Fruit fly (Drosophila melanogaster): Measurements from ENCODE around the gene CG7857.

CG7857 gene

DNA sequence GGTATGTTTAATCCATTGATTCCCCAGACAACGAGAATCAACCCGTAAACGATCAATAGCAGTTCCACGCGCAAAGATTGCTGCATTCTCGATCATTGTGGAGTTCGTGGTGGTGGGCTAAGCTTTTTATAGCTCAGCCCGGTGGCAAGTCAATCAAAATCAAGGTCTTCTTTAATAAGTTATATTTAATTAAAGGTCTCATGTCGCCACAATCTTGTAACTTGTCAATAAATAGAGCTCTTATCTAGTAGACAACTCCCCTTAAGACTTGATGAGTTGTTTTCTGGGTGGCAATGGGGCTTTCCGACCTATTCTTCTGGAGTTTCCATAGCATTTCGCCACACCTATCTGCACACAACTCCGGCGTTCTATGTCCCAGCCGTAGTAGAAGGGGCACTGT lies 23.4 kb upstream of the CG7857 start, which contains the start of gene CG42728:
TSS of gene CG42728 (minus strand) at position 101 of the 400 bp plus-strand sequence.
- TF ChIP-seq CG8159 (tag; optimal IDR thresholded peaks at IDR 0.05) (no peak), fd96Ca (GFP tag; IDR thresholded peaks at IDR 0.05) (no peak), CG17806 (tag; optimal IDR thresholded peaks at IDR 0.05) (no peak), CG15710 (tag; optimal IDR thresholded peaks at IDR 0.05) (no peak)

DNA sequence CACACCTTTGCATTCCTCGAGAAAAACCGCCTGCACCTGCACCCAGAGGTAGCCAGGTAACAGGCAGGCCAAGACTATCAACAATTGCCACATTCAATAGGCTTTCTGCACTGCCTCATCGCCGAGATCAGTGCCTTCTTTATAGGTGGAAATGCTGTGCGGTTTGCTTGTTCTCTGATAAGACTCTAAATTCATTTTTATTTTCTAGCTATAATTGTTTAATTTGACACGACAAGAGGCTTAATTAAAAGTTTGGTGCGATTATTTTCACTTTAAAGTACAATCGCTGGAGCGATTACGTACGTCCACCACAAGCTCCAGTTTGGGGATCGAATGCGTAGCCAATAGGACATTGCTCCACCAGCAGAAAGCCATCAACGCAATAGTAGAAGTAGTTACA lies 22.7 kb upstream of the CG7857 start, which contains the start of gene CG42729:
TSS of gene CG42729 (minus strand) at position 101 of the 400 bp plus-strand sequence.
- TF ChIP-seq fd96Ca (GFP tag; IDR thresholded peaks at IDR 0.05) (no peak), Ets98B (GFP tag; IDR thresholded peaks at IDR 0.05) (no peak), CG32121 (GFP tag; IDR thresholded peaks at IDR 0.05) (no peak), CG17806 (tag; optimal IDR thresholded peaks at IDR 0.05) (no peak), rn (GFP tag; IDR thresholded peaks at IDR 0.05) (no peak), CG14655 (GFP tag; optimal IDR thresholded peaks at IDR 0.05) (no peak), CG8301 (tag; optimal IDR thresholded peaks at IDR 0.05) (no peak), gl (tag; optimal IDR thresholded peaks at IDR 0.05) (no peak), CG10348 (GFP tag; IDR thresholded peaks at IDR 0.05) (no peak), CG8159 (tag; optimal IDR thresholded peaks at IDR 0.05) (no peak), CG12605 (GFP tag; IDR thresholded peaks at IDR 0.05) (no peak), D1 (tag; optimal IDR thresholded peaks at IDR 0.05) (no peak)

DNA sequence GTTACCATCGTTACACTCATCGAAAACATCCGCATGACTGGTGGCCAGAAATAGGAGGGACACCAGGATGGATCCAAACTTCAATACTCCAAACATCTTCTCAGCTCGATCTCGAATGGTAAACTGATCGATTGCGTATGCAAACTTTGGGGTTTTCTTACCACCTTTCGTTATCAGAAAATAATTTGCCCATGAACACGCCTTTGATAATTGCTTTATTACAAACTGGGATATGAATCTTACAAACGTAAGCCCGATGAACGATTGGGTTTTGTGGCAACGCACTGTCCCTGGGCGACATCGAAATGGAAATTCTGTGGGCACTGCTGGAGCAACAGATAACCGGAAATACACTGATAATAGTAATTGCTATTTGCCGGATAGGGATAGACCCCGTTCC lies 22.0 kb upstream of the CG7857 start, which contains the start of gene CG33985:
TSS of gene CG33985 (minus strand) at position 101 of the 400 bp plus-strand sequence.
- TF ChIP-seq gl (tag; optimal IDR thresholded peaks at IDR 0.05) (no peak), CG12605 (GFP tag; IDR thresholded peaks at IDR 0.05) (no peak), CG34367 (tag; optimal IDR thresholded peaks at IDR 0.05) (no peak), fd96Ca (GFP tag; IDR thresholded peaks at IDR 0.05) (no peak), CG4496 (GFP tag; IDR thresholded peaks at IDR 0.05) (no peak), CG32121 (GFP tag; IDR thresholded peaks at IDR 0.05) (no peak), CG17806 (tag; optimal IDR thresholded peaks at IDR 0.05) (no peak), CG9948 (tag; optimal IDR thresholded peaks at IDR 0.05) (no peak), EcR (GFP tag; optimal IDR thresholded peaks at IDR 0.05) (no peak), CG15710 (tag; optimal IDR thresholded peaks at IDR 0.05) (no peak), CG8159 (tag; optimal IDR thresholded peaks at IDR 0.05) (no peak), Snoo (tag; optimal IDR thresholded peaks at IDR 0.05) (no peak), Ets98B (GFP tag; IDR thresholded peaks at IDR 0.05) (no peak), Pif1B (GFP tag; optimal IDR thresholded peaks at IDR 0.05) (no peak), D1 (tag; optimal IDR thresholded peaks at IDR 0.05) (no peak), CG8301 (tag; optimal IDR thresholded peaks at IDR 0.05) (no peak)

DNA sequence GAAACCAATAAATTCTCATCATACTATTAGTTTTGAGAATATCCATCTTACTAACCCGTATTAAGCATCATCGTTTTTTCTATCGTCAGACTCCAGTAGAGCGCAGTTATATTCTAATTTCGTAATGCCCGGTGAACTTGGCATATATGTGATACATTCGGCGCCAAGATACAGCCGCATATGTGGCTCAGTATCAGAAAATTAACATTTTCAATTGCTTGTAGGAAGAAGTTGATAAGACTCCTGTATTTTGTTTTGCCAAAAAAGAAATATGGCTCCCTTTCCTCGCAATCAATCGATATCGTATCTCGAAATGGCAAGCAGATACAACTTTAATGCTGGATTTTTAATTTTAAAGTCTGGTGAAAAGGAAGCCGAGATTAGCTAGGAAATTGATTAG lies 20.5 kb upstream of the CG7857 start, which contains the start of gene CG33986:
TSS of gene CG33986 (minus strand) at position 101 of the 400 bp plus-strand sequence.
- TF ChIP-seq Ets98B (GFP tag; IDR thresholded peaks at IDR 0.05): no peak
- TF ChIP-seq D1 (tag; optimal IDR thresholded peaks at IDR 0.05): no peak
- TF ChIP-seq CG34367 (tag; optimal IDR thresholded peaks at IDR 0.05): no peak
- TF ChIP-seq Snoo (tag; optimal IDR thresholded peaks at IDR 0.05): no peak
- no peak for TF ChIP-seq EcR (GFP tag; optimal IDR thresholded peaks at IDR 0.05)
- TF ChIP-seq gl (tag; optimal IDR thresholded peaks at IDR 0.05): no peak
- no peak for TF ChIP-seq CG4496 (GFP tag; IDR thresholded peaks at IDR 0.05)
- no peak for TF ChIP-seq Pif1A (GFP tag; optimal IDR thresholded peaks at IDR 0.05)
- TF ChIP-seq fd96Ca (GFP tag; IDR thresholded peaks at IDR 0.05): no peak
- no peak for TF ChIP-seq CG12605 (GFP tag; IDR thresholded peaks at IDR 0.05)
- no peak for TF ChIP-seq CG14655 (GFP tag; optimal IDR thresholded peaks at IDR 0.05)
- TF ChIP-seq CG9948 (tag; optimal IDR thresholded peaks at IDR 0.05): no peak
- TF ChIP-seq CG17806 (tag; optimal IDR thresholded peaks at IDR 0.05): no peak
- no peak for TF ChIP-seq rn (GFP tag; IDR thresholded peaks at IDR 0.05)
- TF ChIP-seq CG8301 (tag; optimal IDR thresholded peaks at IDR 0.05): no peak

DNA sequence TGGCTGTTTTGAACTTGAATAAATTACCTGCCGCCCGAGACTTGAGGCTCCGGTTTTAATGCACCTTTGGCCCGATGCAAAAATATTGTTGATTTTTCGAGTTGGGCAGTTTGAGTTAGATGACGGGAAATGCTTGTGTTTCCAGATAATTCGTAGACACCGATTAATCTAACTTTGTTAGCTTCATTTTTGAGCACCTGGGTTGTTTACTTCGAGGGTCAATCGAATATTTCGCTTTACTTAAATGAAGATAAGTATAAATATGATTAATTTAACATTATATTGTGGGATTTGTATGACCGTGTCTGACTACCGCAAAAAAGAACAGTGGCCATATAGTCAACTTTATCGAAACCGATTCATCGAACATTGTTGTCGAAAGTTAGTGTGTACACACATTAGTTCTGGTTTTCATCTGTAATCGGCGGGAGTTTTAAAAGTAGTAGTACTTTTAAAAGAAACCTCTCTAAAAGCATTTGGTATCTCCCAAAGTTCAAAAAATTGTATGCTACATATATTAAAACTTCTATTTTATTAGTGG lies 19.2 kb upstream of the CG7857 start, which contains the start of gene CG7945:
TSS of gene CG7945 (minus strand) at position 332 of the 541 bp plus-strand sequence.
- TF ChIP-seq CG32121 (GFP tag; IDR thresholded peaks at IDR 0.05): no peak
- no peak for TF ChIP-seq CG14655 (GFP tag; optimal IDR thresholded peaks at IDR 0.05)

DNA sequence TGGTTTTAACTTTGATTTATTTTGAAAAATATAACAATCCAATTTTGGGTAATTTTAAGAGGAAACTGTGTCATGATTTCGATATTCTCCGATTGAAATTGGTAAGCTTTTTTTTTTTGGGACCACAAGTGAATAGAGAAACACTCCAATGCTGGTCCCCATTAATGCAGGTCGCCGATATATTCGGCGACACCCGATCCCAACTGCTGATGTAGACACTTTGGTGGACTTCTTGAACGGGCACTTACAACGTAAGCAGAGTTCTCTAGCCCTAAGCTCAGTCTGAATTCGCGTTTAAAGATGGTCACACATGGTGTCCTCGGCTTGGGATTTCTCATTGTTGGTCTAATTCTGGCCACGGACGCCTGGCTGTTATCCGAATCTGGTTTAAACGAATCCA lies 15.6 kb upstream of the CG7857 start, which contains the start of gene yellow-k:
TSS of gene yellow-k (plus strand) at position 301 of the 400 bp plus-strand sequence.
- no peak for TF ChIP-seq CG8301 (tag; optimal IDR thresholded peaks at IDR 0.05)
- TF ChIP-seq CG12605 (GFP tag; IDR thresholded peaks at IDR 0.05): no peak
- no peak for TF ChIP-seq CG13204 (GFP tag; optimal IDR thresholded peaks at IDR 0.05)
- no peak for TF ChIP-seq CG17806 (tag; optimal IDR thresholded peaks at IDR 0.05)
- no peak for TF ChIP-seq CG9948 (tag; optimal IDR thresholded peaks at IDR 0.05)
- no peak for TF ChIP-seq Snoo (tag; optimal IDR thresholded peaks at IDR 0.05)
- TF ChIP-seq CG15710 (tag; optimal IDR thresholded peaks at IDR 0.05): no peak
- no peak for TF ChIP-seq CG10348 (GFP tag; IDR thresholded peaks at IDR 0.05)
- no peak for TF ChIP-seq CG8159 (tag; optimal IDR thresholded peaks at IDR 0.05)

DNA sequence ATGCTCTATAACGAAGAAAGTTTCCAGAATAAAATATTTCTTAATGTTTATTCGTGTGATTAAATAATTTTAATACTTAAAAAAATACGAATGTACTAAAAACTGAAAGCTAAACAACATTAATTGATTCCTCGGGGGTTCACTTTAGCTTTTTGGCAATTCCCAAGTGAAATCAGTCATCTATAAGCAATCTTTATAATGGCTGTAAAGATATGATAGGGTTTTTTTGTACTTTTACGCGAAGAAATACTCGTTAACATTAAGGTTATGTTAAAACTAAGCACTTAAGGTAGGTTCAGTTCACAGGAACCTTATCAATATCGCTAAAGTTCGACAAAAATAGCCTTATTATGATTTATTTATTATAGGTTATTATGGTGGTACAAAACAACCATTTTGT lies 15.2 kb upstream of the CG7857 start:
- TF ChIP-seq Pif1A (GFP tag; optimal IDR thresholded peaks at IDR 0.05) (no peak), CG14655 (GFP tag; optimal IDR thresholded peaks at IDR 0.05) (no peak), Pif1B (GFP tag; optimal IDR thresholded peaks at IDR 0.05) (no peak), CG13204 (GFP tag; optimal IDR thresholded peaks at IDR 0.05) (no peak), CG10348 (GFP tag; IDR thresholded peaks at IDR 0.05) (no peak), CG8159 (tag; optimal IDR thresholded peaks at IDR 0.05) (no peak)
